Worm (Caenorhabditis elegans): ENCODE measurements around the gene ZK418.10.

ce11 chrIII:7107965-7108364, 17.5 kb upstream of the ZK418.10 start, which contains the start of gene odd-1:
- TF ChIP-seq lin-39 (tag; optimal IDR thresholded peaks at IDR 0.05) (no peak), mdl-1 (tag; optimal IDR thresholded peaks at IDR 0.05) (no peak), blmp-1 (tag; optimal IDR thresholded peaks at IDR 0.05; ENCODE audit: insufficient read depth) (no peak), nhr-10 (tag; optimal IDR thresholded peaks at IDR 0.05) (no peak), egl-27 (tag; optimal IDR thresholded peaks at IDR 0.05) (no peak)

All from whole organism, L2 larva.